Fruit fly (Drosophila melanogaster) S2 (cell line): Measurements from ENCODE around the gene CG13842.

Experiments
- CG8478 ChIP-seq: fragments of >200 bp; optimal IDR thresholded peaks from 2 replicates; lab custom pipeline; 2018
- CTCF ChIP-seq, 2 experiments: fragments of >200 bp; optimal IDR thresholded peaks; 2 replicates each; lab custom pipeline; 2018

DNA sequence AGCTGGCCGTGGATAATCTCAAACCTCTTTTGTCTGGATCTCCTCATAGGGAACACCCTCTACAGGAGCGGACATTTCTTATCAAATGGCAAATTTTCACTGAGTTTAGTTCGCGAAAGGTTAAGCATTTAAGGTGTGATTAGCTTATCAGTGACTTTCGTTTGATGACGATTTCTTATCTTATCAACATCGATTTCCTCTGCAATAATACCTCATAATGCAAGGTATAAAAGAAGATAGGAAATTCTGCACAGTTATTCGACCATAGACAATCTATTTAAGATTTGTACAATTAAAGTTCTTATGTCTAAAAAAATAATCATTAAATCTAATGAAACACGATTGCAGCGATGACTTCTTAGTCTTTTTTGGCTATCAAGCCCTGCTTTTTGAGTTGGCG is 26.7 kb upstream of the CG13842 start, which contains the start of gene Takl2:
- no peak for TF ChIP-seq CG8478 (lab: Kevin White, UChicago)
- no peak for TF ChIP-seq CTCF (optimal IDR thresholded peaks at IDR 0.05; lab: Kevin White, UChicago)
